Fruit fly (Drosophila melanogaster): ENCODE results near the gene CG8043.

Gene CG8043

dm6 chr3R:8694110-8694826 is 17.6 kb downstream of the CG8043 start:
- TF ChIP-seq CG17801 (GFP tag; optimal IDR thresholded peaks at IDR 0.05; ENCODE audit: partially characterized antibody) = no peak

dm6 chr3R:8697772-8698259 is 21.1 kb downstream of the CG8043 start, which contains the start of gene hb:
TSS of gene hb (minus strand) at chr3R:8697822.
- no peak for TF ChIP-seq CG17801 (GFP tag; optimal IDR thresholded peaks at IDR 0.05; ENCODE audit: partially characterized antibody)

- no peak for TF ChIP-seq CG17801 (GFP tag; optimal IDR thresholded peaks at IDR 0.05; ENCODE audit: partially characterized antibody)
Observed at dm6 chr3R:8699230-8699629, 22.5 kb downstream of the CG8043 start.

- TF ChIP-seq CG17801 (GFP tag; optimal IDR thresholded peaks at IDR 0.05; ENCODE audit: partially characterized antibody) = no peak
Observed at dm6 chr3R:8700660-8701059, 23.9 kb downstream of the CG8043 start.

- no peak for TF ChIP-seq CG17801 (GFP tag; optimal IDR thresholded peaks at IDR 0.05; ENCODE audit: partially characterized antibody)
Observed at dm6 chr3R:8701197-8701596, 24.5 kb downstream of the CG8043 start.

- no peak for TF ChIP-seq CG17801 (GFP tag; optimal IDR thresholded peaks at IDR 0.05; ENCODE audit: partially characterized antibody)
Observed at dm6 chr3R:8704669-8705068, 28.0 kb downstream of the CG8043 start.

- no peak for TF ChIP-seq CG17801 (GFP tag; optimal IDR thresholded peaks at IDR 0.05; ENCODE audit: partially characterized antibody)
Observed at dm6 chr3R:8705323-8706097, 28.8 kb downstream of the CG8043 start.

dm6 chr3R:8707166-8707565 is 30.5 kb downstream of the CG8043 start:
- TF ChIP-seq CG17801 (GFP tag; optimal IDR thresholded peaks at IDR 0.05; ENCODE audit: partially characterized antibody) = no peak

- TF ChIP-seq CG17801 (GFP tag; optimal IDR thresholded peaks at IDR 0.05; ENCODE audit: partially characterized antibody) = no peak
Observed at dm6 chr3R:8711890-8712449, 35.3 kb downstream of the CG8043 start.

- peak; percentile 76 for TF ChIP-seq CG17801 (GFP tag; optimal IDR thresholded peaks at IDR 0.05; ENCODE audit: partially characterized antibody)
Observed at dm6 chr3R:8712722-8713131, 36.0 kb downstream of the CG8043 start, which contains the start of gene CG8112. TSS of gene CG8112 (plus strand) at chr3R:8712933.

dm6 chr3R:8715371-8715770 is 38.7 kb downstream of the CG8043 start:
- no peak for TF ChIP-seq CG17801 (GFP tag; optimal IDR thresholded peaks at IDR 0.05; ENCODE audit: partially characterized antibody)

dm6 chr3R:8715851-8716550 is 39.3 kb downstream of the CG8043 start, which contains the start of gene TMEM216:
TSS of gene TMEM216 (plus strand) at chr3R:8716243.
- peak; percentile 2 for TF ChIP-seq CG17801 (GFP tag; optimal IDR thresholded peaks at IDR 0.05; ENCODE audit: partially characterized antibody)

dm6 chr3R:8716551-8716879 is 39.8 kb downstream of the CG8043 start:
- TF ChIP-seq CG17801 (GFP tag; optimal IDR thresholded peaks at IDR 0.05; ENCODE audit: partially characterized antibody) = no peak

dm6 chr3R:8718356-8718755 is 41.6 kb downstream of the CG8043 start, which contains the start of gene Cks85A:
TSS of gene Cks85A (minus strand) at chr3R:8718456.
- TF ChIP-seq CG17801 (GFP tag; optimal IDR thresholded peaks at IDR 0.05; ENCODE audit: partially characterized antibody) = no peak

dm6 chr3R:8718898-8719297 is 42.2 kb downstream of the CG8043 start, which contains the start of gene CG11760:
TSS of gene CG11760 (plus strand) at chr3R:8719198.
- no peak for TF ChIP-seq CG17801 (GFP tag; optimal IDR thresholded peaks at IDR 0.05; ENCODE audit: partially characterized antibody)
